Fruit fly (Drosophila melanogaster) whole organism: ENCODE measurements around the gene CG32379.
A peak's percentile ranks its signal among the peaks of the same experiment; 100 is the strongest.

Experiments
- CG8478 ChIP-seq: fragments of >200 bp; optimal IDR thresholded peaks from 2 replicates; lab custom pipeline; 2018; ENCODE audit warnings: inconsistent platforms
- Dll ChIP-seq: fragments of >200 bp; optimal IDR thresholded peaks from 2 replicates; lab custom pipeline; 2017
- EcR ChIP-seq, 2 experiments: fragments of >200 bp; optimal IDR thresholded peaks; 2 replicates each; lab custom pipeline; 2017; ENCODE audit warnings: missing biosample characterization in 2 of 2, missing genetic modification characterization in 2 of 2, missing genetic modification reagents in 2 of 2
- pan ChIP-seq: fragments of >200 bp; optimal IDR thresholded peaks from 2 replicates; lab custom pipeline; 2017
- psq ChIP-seq: fragments of >200 bp; optimal IDR thresholded peaks from 2 replicates; lab custom pipeline; 2017
- usp ChIP-seq: fragments of >200 bp; optimal IDR thresholded peaks from 2 replicates; lab custom pipeline; 2017; ENCODE audit warnings: missing biosample characterization, missing genetic modification characterization, mixed read lengths

CG32379 gene

dm6 chr3L:7368934-7369333 is 27.2 kb upstream of the CG32379 start, which contains the start of gene Sh3beta:
TSS of gene Sh3beta (minus strand) at chr3L:7369260.
- TF ChIP-seq psq (lab: Kevin White, UChicago) = no peak
- TF ChIP-seq Dll = no peak
- no peak for TF ChIP-seq usp (GFP tag; lab: Kevin White, UChicago)
- no peak for TF ChIP-seq CG8478
- no peak for TF ChIP-seq pan (lab: Kevin White, UChicago)
- no peak for TF ChIP-seq EcR (GFP tag; optimal IDR thresholded peaks at IDR 0.05; lab: Kevin White, UChicago)

DNA sequence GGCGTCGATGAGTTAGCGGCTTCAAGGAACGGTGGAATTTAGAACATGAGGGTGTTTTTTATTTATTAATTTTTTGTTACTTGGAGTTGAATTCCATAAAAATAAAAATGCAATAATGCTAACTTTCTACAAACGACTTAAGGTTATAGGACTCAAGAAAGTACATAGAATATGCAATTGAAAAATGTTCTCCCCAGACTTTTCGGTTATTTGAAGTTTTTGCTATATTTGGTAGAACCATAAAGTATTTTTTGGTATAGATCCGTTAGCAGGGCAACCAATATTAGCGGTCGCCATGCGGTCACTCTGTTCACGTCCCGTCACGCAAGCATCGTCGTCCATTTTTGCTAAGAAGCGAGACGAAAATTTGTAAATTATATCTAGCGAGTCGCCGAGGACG is 26.6 kb upstream of the CG32379 start, which contains the start of gene akirin:
akirin (plus strand) TSS at position 301 of the 400 bp plus-strand sequence.
- TF ChIP-seq CG8478 (no peak), pan (lab: Kevin White, UChicago) (no peak), Dll (no peak), usp (GFP tag; lab: Kevin White, UChicago) (no peak)

DNA sequence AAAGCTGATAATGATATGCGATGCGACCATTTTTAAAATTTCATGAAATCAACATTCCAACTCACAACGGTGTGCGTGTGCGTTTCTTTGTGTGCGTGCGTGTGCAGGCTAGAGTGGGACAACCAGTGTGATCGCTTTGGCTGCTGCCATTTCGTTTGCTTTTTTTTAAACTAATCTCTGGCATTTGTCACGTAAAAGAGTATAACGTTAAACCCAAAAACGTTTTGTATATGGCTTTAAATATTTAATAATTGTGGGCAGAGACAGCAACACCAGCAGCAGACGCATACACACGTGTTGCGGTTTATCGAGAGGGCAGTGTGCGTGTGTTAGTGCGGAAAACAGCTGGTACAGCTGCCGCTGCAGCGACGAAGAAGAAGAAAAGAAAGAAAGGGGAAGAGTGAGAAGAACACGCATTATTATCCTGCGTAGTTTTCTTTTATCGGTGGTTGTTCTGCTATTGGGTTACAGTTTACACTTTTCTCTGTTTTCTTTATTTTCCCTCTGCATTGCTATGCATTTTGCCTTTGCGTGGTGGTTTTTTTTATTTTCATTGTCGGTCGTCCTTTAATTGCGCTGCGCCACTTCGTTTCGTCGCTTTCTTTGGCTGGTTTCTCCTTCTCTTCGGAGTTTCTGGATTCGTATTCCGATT is 25.8 kb upstream of the CG32379 start:
- no peak for TF ChIP-seq EcR (GFP tag; optimal IDR thresholded peaks at IDR 0.05; lab: Kevin White, UChicago)
- TF ChIP-seq CG8478 = peak; percentile 79
- no peak for TF ChIP-seq usp (GFP tag; lab: Kevin White, UChicago)
- TF ChIP-seq pan (lab: Kevin White, UChicago) = no peak
- TF ChIP-seq Dll = no peak
- TF ChIP-seq psq (lab: Kevin White, UChicago) = no peak

DNA sequence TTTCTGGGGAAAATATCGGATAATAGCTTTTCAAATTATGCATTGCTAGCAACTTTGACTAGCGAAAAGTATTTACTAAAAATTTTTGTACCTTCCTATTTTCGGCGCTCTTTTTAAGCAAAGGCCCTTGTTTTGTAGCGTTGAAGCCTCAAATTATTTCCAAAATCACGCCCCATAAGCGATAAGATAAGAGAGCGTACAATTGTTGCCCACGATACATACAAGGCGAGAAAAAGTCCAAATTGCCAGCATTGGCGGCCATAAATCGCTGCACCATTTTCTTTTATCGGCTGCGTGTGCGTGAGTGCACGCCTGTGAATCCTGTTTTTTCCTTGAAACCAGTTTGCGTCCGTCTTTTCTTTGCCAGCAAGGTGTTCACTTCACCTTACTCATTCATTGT is 24.9 kb upstream of the CG32379 start:
- no peak for TF ChIP-seq EcR (GFP tag; optimal IDR thresholded peaks at IDR 0.05; lab: Kevin White, UChicago)
- no peak for TF ChIP-seq usp (GFP tag; lab: Kevin White, UChicago)
- no peak for TF ChIP-seq CG8478
- no peak for TF ChIP-seq Dll
- TF ChIP-seq pan (lab: Kevin White, UChicago) = no peak
- no peak for TF ChIP-seq psq (lab: Kevin White, UChicago)

DNA sequence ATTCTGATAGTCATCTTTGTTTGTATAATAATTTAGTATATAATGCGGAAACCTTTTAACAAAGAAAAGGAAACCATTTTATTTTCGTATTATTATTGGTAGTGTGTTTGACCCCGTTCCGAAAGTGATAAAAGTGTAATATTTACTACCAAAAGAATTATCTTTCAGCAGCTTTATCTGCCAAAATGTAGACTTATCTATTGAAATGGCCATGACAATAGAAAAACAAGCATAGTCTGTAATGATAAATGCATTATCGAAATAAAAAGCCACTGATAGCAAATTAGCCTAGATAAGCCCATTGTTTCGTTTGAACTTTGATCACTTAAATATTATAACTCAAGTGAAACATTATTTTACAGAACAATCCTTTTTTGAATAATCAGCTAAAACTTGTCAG is 20.0 kb upstream of the CG32379 start:
- TF ChIP-seq pan (lab: Kevin White, UChicago) (no peak), usp (GFP tag; lab: Kevin White, UChicago) (no peak), EcR (GFP tag; optimal IDR thresholded peaks at IDR 0.05; lab: Kevin White, UChicago) (no peak), CG8478 (no peak), Dll (no peak), psq (lab: Kevin White, UChicago) (no peak)

DNA sequence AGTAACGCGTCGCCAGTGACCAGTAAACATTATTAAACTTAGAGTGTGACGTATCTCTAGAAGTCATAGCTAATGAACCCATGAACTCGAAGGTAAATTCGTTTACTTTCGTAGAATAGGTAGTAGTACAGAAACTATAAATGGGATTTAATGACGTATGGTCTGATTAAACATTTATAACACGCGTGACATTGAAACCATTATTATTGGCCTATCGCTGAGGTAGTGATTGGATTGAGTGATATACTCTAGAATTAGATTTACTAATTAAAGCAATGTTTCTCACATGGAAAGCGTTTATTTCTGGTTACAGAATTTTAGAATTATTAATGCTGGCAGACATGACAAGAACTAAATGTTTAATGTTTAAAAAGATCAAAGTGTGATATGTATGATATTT is 19.3 kb upstream of the CG32379 start:
- no peak for TF ChIP-seq usp (GFP tag; lab: Kevin White, UChicago)
- TF ChIP-seq pan (lab: Kevin White, UChicago) = no peak
- no peak for TF ChIP-seq CG8478
- no peak for TF ChIP-seq EcR (GFP tag; optimal IDR thresholded peaks at IDR 0.05; lab: Kevin White, UChicago)
- no peak for TF ChIP-seq psq (lab: Kevin White, UChicago)
- TF ChIP-seq Dll = no peak

dm6 chr3L:7380395-7380794 is 15.8 kb upstream of the CG32379 start:
- TF ChIP-seq usp (GFP tag; lab: Kevin White, UChicago) (no peak), pan (lab: Kevin White, UChicago) (no peak), CG8478 (no peak), psq (lab: Kevin White, UChicago) (no peak), Dll (no peak), EcR (GFP tag; optimal IDR thresholded peaks at IDR 0.05; lab: Kevin White, UChicago) (no peak)

DNA sequence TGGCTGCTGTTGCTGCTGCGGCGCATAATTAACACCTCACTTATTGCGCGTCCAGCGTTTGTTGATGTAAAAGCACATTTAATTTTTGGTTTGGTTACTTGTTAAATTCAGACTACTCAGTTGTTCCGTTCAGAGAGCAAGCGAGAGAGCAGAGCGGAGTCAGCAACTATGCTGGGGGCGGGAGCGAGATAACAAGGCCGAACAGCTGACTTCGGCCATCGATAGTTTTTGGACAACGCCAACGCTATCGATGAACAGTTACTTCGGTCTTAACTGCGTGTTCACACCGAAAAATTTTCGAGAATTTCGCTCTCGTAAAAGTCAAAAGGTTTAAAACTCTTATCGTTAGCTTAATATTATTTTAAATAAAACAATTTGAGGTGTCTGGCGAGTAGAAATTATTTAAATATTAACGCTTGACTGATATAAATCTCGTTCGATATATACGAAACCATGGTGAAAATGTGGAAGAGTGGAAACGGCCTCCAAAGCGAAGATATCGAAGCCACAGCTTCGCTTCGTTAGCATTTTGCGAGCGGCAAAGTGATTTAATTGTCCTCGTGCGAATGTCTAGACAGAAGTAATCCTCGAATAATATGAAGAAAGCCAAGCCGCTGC is 14.7 kb upstream of the CG32379 start, which contains the start of the genes SMSr and smid:
SMSr (minus strand) TSS at position 116 of the 618 bp plus-strand sequence.
smid (plus strand) TSS at position 256 of the 618 bp plus-strand sequence.
- no peak for TF ChIP-seq usp (GFP tag; lab: Kevin White, UChicago)
- no peak for TF ChIP-seq Dll
- TF ChIP-seq pan (lab: Kevin White, UChicago) = no peak
- TF ChIP-seq EcR (GFP tag; optimal IDR thresholded peaks at IDR 0.05; lab: Kevin White, UChicago) = no peak
- TF ChIP-seq psq (lab: Kevin White, UChicago) = no peak
- no peak for TF ChIP-seq CG8478

DNA sequence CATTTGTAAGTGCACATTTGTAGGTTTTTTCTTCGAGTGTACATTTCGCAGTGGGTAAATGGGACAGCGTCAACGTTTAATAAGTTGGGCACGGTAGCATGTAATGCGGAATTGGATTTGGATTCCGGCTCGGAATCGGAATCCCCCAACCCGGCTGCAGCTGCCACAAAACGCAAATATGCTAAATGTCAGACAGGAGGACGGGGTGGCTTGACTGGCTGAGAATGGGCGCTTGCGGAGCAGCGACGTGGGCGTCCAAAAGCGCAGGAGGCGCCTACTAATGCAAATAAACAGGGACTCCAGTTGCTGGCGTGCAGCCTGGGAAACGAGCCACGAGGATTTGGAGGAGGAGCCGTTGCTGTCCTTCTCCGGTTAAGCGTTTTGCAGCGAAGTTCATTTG is 8.3 kb upstream of the CG32379 start, which contains the start of gene CG8564:
CG8564 (minus strand) TSS at position 101 of the 400 bp plus-strand sequence.
- TF ChIP-seq CG8478 = no peak
- TF ChIP-seq EcR (GFP tag; optimal IDR thresholded peaks at IDR 0.05; lab: Kevin White, UChicago) = no peak
- no peak for TF ChIP-seq pan (lab: Kevin White, UChicago)
- TF ChIP-seq Dll = no peak
- TF ChIP-seq usp (GFP tag; lab: Kevin White, UChicago) = no peak
- no peak for TF ChIP-seq psq (lab: Kevin White, UChicago)

dm6 chr3L:7390004-7390403 is 6.2 kb upstream of the CG32379 start:
- TF ChIP-seq usp (GFP tag; lab: Kevin White, UChicago) (no peak), Dll (no peak)

DNA sequence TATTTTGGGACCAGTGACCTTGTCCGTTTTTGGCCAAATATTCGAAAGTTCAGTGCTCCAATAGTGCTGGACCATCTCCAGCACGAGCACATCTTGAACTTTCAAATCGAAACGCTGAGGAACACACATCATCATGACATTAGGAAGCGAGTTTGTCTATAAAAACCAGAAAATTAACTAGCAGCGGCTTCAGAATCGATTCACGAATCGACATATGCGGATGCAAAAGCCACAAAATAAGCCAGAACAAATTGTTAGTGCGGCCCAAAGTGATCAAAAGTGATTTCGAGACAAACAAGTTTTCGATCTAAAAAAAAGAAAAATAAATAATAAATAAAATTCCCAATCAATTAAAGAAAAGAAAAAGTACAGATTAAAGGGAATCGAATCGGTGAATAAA is 5.7 kb upstream of the CG32379 start, which contains the start of gene CG8563:
CG8563 (plus strand) TSS at position 301 of the 400 bp plus-strand sequence.
- no peak for TF ChIP-seq psq (lab: Kevin White, UChicago)
- no peak for TF ChIP-seq EcR (GFP tag; optimal IDR thresholded peaks at IDR 0.05; lab: Kevin White, UChicago)
- no peak for TF ChIP-seq usp (GFP tag; lab: Kevin White, UChicago)
- no peak for TF ChIP-seq pan (lab: Kevin White, UChicago)
- TF ChIP-seq Dll = no peak
- TF ChIP-seq CG8478 = no peak

DNA sequence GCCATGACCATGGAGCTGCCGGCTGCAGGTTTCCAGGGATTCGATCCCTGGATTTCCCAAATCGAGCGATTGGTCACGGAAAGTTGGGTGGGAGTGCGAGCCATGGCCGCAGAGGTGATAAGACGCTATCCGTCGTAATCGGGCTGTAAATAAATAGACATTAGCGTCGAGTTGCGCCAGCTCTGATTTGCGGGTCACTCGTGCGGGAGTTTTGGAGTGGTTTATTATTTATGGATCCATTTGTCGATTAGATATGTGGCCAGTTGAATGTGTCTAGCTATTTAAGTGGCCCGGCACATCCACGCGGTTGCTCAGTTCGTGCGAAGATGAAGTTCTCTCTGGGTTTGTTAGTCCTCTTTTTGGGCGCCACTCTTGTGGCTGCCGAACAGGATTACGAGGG is 1.8 kb downstream of the CG32379 start, which contains the start of gene CG8562:
CG8562 (plus strand) TSS at position 307 of the 400 bp plus-strand sequence.
- TF ChIP-seq psq (lab: Kevin White, UChicago) = no peak
